Worm (Caenorhabditis elegans): ENCODE results near the gene scrm-7.

DNA sequence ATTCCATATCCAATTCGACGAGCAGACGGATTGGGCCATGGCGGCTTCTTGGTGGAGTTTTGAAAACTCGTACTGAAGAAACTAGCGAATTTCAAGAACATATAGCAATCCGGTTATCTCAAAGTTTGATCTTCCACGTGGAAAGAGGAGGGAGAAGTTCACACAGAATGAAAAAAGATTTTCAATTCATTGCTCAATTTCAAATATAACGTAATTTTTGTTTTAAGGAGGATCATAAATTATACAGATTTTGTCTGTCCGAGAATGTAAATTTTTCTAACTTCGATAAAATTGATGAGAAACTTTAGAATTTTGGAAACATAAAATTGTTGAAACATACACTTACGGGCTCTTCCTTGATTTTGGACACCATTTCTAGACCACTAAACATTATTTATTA is 50.8 kb downstream of the scrm-7 start, which contains the start of gene Y50E8A.2:
- TF ChIP-seq ama-1 (optimal IDR thresholded peaks at IDR 0.05), result no peak
- TF ChIP-seq nhr-12 (tag; optimal IDR thresholded peaks at IDR 0.05), result no peak
- TF ChIP-seq nhr-25 (tag; optimal IDR thresholded peaks at IDR 0.05), result no peak
- no peak for TF ChIP-seq fkh-2 (tag; optimal IDR thresholded peaks at IDR 0.05)
- no peak for TF ChIP-seq aly-2 (tag; optimal IDR thresholded peaks at IDR 0.05)
- no peak for TF ChIP-seq ZK546.5 (tag; optimal IDR thresholded peaks at IDR 0.05)
- no peak for TF ChIP-seq unc-39 (tag; optimal IDR thresholded peaks at IDR 0.05)
